Fruit fly (Drosophila melanogaster) whole organism, embryonic: ENCODE measurements around the gene Cdc14.

Experiments used
- Adf1 ChIP-seq: fragments of 200-800 bp; sonication (Bioruptor generic); IDR thresholded peaks from 2 replicates; pipeline ENCODE4 v1.3.6; 2022; ENCODE audit warnings: missing biosample characterization, missing genetic modification characterization
- Aef1 ChIP-seq: fragments of 200-800 bp; sonication (Bioruptor generic); IDR thresholded peaks from 3 replicates; pipeline ENCODE4 v1.3.6; 2022; ENCODE audit warnings: missing biosample characterization, missing genetic modification characterization
- Asciz ChIP-seq: fragments of 200-800 bp; sonication (Bioruptor generic); optimal IDR thresholded peaks from 2 replicates; lab custom pipeline; 2017; ENCODE audit warnings: missing biosample characterization, mild to moderate bottlenecking, missing genetic modification characterization, missing genetic modification reagents
- CG10209 ChIP-seq: fragments of 200-800 bp; sonication (Bioruptor generic); optimal IDR thresholded peaks from 3 replicates; lab custom pipeline; 2017; ENCODE audit warnings: missing biosample characterization, mild to moderate bottlenecking, missing genetic modification characterization, missing genetic modification reagents
- CG11085 ChIP-seq: fragments of 200-800 bp; sonication (Bioruptor generic); IDR thresholded peaks from 2 replicates; pipeline ENCODE4 v1.3.6; 2022; ENCODE audit warnings: missing biosample characterization, missing genetic modification characterization
- CG12071 ChIP-seq: fragments of 200-800 bp; sonication (Bioruptor generic); optimal IDR thresholded peaks from 3 replicates; lab custom pipeline; 2018; ENCODE audit warnings: missing biosample characterization, mild to moderate bottlenecking, missing genetic modification characterization
- CG12155 ChIP-seq: fragments of 200-800 bp; sonication (Bioruptor generic); optimal IDR thresholded peaks from 3 replicates; lab custom pipeline; 2016; ENCODE audit warnings: missing biosample characterization, missing genetic modification characterization
- CG1233 ChIP-seq: fragments of 200-800 bp; sonication (Bioruptor generic); optimal IDR thresholded peaks from 4 replicates; lab custom pipeline; 2018; ENCODE audit warnings: missing biosample characterization, mild to moderate bottlenecking, missing genetic modification characterization
- CG13424 ChIP-seq: fragments of 200-800 bp; sonication (Bioruptor generic); optimal IDR thresholded peaks from 2 replicates; lab custom pipeline; 2019; ENCODE audit warnings: missing biosample characterization, mild to moderate bottlenecking, missing genetic modification characterization, moderate library complexity
- CG15696 ChIP-seq: fragments of 200-800 bp; sonication (Bioruptor generic); optimal IDR thresholded peaks from 2 replicates; lab custom pipeline; 2019; ENCODE audit warnings: missing biosample characterization, mild to moderate bottlenecking, missing genetic modification characterization, moderate library complexity
- CG17359 ChIP-seq: fragments of 200-800 bp; sonication (Bioruptor generic); optimal IDR thresholded peaks from 3 replicates; lab custom pipeline; 2018; ENCODE audit warnings: missing biosample characterization, mild to moderate bottlenecking, missing genetic modification characterization, moderate library complexity
- CG17385 ChIP-seq: fragments of 200-800 bp; sonication (Bioruptor generic); optimal IDR thresholded peaks from 3 replicates; lab custom pipeline; 2018; ENCODE audit warnings: missing biosample characterization, mild to moderate bottlenecking, missing genetic modification characterization
- CG17829 ChIP-seq: fragments of 200-800 bp; optimal IDR thresholded peaks from 2 replicates; lab custom pipeline; 2019; ENCODE audit warnings: missing biosample characterization, mild to moderate bottlenecking, missing genetic modification characterization, moderate library complexity
- CG1832 ChIP-seq: fragments of 200-800 bp; sonication (Bioruptor generic); optimal IDR thresholded peaks from 2 replicates; lab custom pipeline; 2017; ENCODE audit warnings: missing biosample characterization, mild to moderate bottlenecking, missing genetic modification characterization, inconsistent platforms
- CG2875 ChIP-seq: fragments of 200-800 bp; sonication (Bioruptor generic); optimal IDR thresholded peaks from 2 replicates; lab custom pipeline; 2017; ENCODE audit warnings: missing biosample characterization, mild to moderate bottlenecking, missing genetic modification characterization, missing genetic modification reagents
- CG3726 ChIP-seq: fragments of 200-800 bp; sonication (Bioruptor generic); IDR thresholded peaks from 3 replicates; pipeline ENCODE4, ENCODE4 v1.3.6; 2022; ENCODE audit warnings: missing biosample characterization, missing genetic modification characterization
- CG6654 ChIP-seq: fragments of 200-800 bp; sonication (Bioruptor generic); optimal IDR thresholded peaks from 2 replicates; lab custom pipeline; 2017; ENCODE audit warnings: missing biosample characterization, mild to moderate bottlenecking, missing genetic modification characterization
- CG8281 ChIP-seq: fragments of 200-800 bp; sonication (Bioruptor generic); optimal IDR thresholded peaks from 2 replicates; lab custom pipeline; 2018; ENCODE audit warnings: missing biosample characterization, mild to moderate bottlenecking, missing genetic modification characterization, moderate library complexity
- CG9215 ChIP-seq: fragments of 200-800 bp; sonication (Bioruptor generic); IDR thresholded peaks from 2 replicates; pipeline ENCODE4 v1.3.6; 2022; ENCODE audit warnings: missing biosample characterization, missing genetic modification characterization
- CG9727 ChIP-seq: fragments of 200-800 bp; sonication (Bioruptor generic); optimal IDR thresholded peaks from 3 replicates; lab custom pipeline; 2017; ENCODE audit warnings: missing biosample characterization, mild to moderate bottlenecking, missing genetic modification characterization
- Dip3 ChIP-seq: fragments of 200-800 bp; sonication (Bioruptor generic); optimal IDR thresholded peaks from 3 replicates; lab custom pipeline; 2016; ENCODE audit warnings: missing biosample characterization, missing genetic modification characterization
- Ets65A ChIP-seq: fragments of 200-800 bp; sonication (Bioruptor generic); peaks from one replicate; lab custom pipeline; 2016; ENCODE audit warnings: missing biosample characterization, missing genetic modification characterization
- Fer1 ChIP-seq: fragments of 200-800 bp; sonication (Bioruptor generic); optimal IDR thresholded peaks from 2 replicates; lab custom pipeline; 2017; ENCODE audit warnings: missing biosample characterization, mild to moderate bottlenecking, missing genetic modification characterization
- HmgZ ChIP-seq: fragments of 200-800 bp; sonication (Bioruptor generic); optimal IDR thresholded peaks from 2 replicates; lab custom pipeline; 2018; ENCODE audit warnings: missing biosample characterization, mild to moderate bottlenecking, missing genetic modification characterization
- Hmr ChIP-seq: fragments of 200-800 bp; sonication (Bioruptor generic); optimal IDR thresholded peaks from 3 replicates; lab custom pipeline; 2017; ENCODE audit warnings: mild to moderate bottlenecking, missing biosample characterization, missing genetic modification reagents, missing genetic modification characterization
- Kr ChIP-seq: fragments of 200-800 bp; sonication (Bioruptor generic); optimal IDR thresholded peaks from 2 replicates; lab custom pipeline; 2017; ENCODE audit warnings: missing biosample characterization, mild to moderate bottlenecking, missing genetic modification characterization
- Med ChIP-seq: fragments of 200-800 bp; sonication (Bioruptor generic); peaks from one replicate; lab custom pipeline; 2016; ENCODE audit warnings: missing biosample characterization, missing genetic modification characterization, mild to moderate bottlenecking, inconsistent platforms, moderate library complexity
- Meics ChIP-seq: fragments of 200-800 bp; sonication (Bioruptor generic); optimal IDR thresholded peaks from 2 replicates; lab custom pipeline; 2017; ENCODE audit warnings: missing biosample characterization, mild to moderate bottlenecking, missing genetic modification characterization
- Mrtf ChIP-seq: fragments of 200-800 bp; sonication (Bioruptor generic); IDR thresholded peaks from 3 replicates; pipeline ENCODE4 v1.3.6; 2022; ENCODE audit warnings: missing biosample characterization, missing genetic modification characterization
- NfI ChIP-seq: fragments of 200-800 bp; sonication (Bioruptor generic); optimal IDR thresholded peaks from 3 replicates; lab custom pipeline; 2018; ENCODE audit warnings: missing biosample characterization, mild to moderate bottlenecking, missing genetic modification characterization, moderate library complexity
- Ptx1 ChIP-seq: fragments of 200-800 bp; sonication (Bioruptor generic); IDR thresholded peaks from 2 replicates; pipeline ENCODE4 v1.3.6; 2022; ENCODE audit warnings: missing biosample characterization, missing genetic modification characterization
- Sin3A ChIP-seq: fragments of >200 bp; optimal IDR thresholded peaks from 2 replicates; lab custom pipeline; 2018
- Trl ChIP-seq, 3 experiments: fragments of >200 bp in 2 of 3; fragments of 200-800 bp in 1 of 3; sonication (Bioruptor generic) in 1 of 3; optimal IDR thresholded peaks; 2 replicates in 1 of 3; 3 replicates in 2 of 3; lab custom pipeline; 2016 to 2017; ENCODE audit warnings: missing biosample characterization in 1 of 3, missing genetic modification characterization in 1 of 3
- ato ChIP-seq: fragments of 200-800 bp; sonication (Bioruptor generic); IDR thresholded peaks from 2 replicates; pipeline ENCODE4 v1.3.6; 2022; ENCODE audit warnings: missing biosample characterization, missing genetic modification characterization; ENCODE audit not compliant: partially characterized antibody
- bbx ChIP-seq: fragments of 200-800 bp; sonication (Bioruptor generic); IDR thresholded peaks from 2 replicates; pipeline ENCODE4 v1.3.6; 2022; ENCODE audit warnings: missing biosample characterization, missing genetic modification characterization; ENCODE audit not compliant: partially characterized antibody
- bsh ChIP-seq, 2 experiments: fragments of 200-800 bp; sonication (Bioruptor generic); optimal IDR thresholded peaks; 2 replicates each; lab custom pipeline; 2017 to 2018; ENCODE audit warnings: mild to moderate bottlenecking in 2 of 2, missing biosample characterization in 2 of 2, missing genetic modification characterization in 2 of 2, moderate library complexity in 1 of 2
- cad ChIP-seq: fragments of >200 bp; optimal IDR thresholded peaks from 2 replicates; lab custom pipeline; 2017; ENCODE audit warnings: missing biosample characterization, missing genetic modification characterization
- cas ChIP-seq: fragments of 200-800 bp; sonication (Bioruptor generic); IDR thresholded peaks from 2 replicates; pipeline ENCODE4 v1.3.6; 2022; ENCODE audit warnings: missing biosample characterization, missing genetic modification characterization
- chm ChIP-seq: fragments of 200-800 bp; sonication (Bioruptor generic); IDR thresholded peaks from 2 replicates; pipeline ENCODE4 v1.3.6; 2022; ENCODE audit warnings: missing biosample characterization, missing genetic modification characterization
- dysf ChIP-seq: fragments of 200-800 bp; sonication (Bioruptor generic); IDR thresholded peaks from 3 replicates; pipeline ENCODE4 v1.3.6; 2022; ENCODE audit warnings: missing biosample characterization, missing genetic modification characterization
- ftz-f1 ChIP-seq: fragments of 200-800 bp; sonication (Bioruptor generic); optimal IDR thresholded peaks from 2 replicates; lab custom pipeline; 2016; ENCODE audit warnings: missing biosample characterization, missing genetic modification characterization
- grau ChIP-seq: fragments of 200-800 bp; optimal IDR thresholded peaks from 3 replicates; lab custom pipeline; 2019; ENCODE audit warnings: missing biosample characterization, mild to moderate bottlenecking, missing genetic modification characterization, moderate library complexity
- jumu ChIP-seq: fragments of 200-800 bp; sonication (Bioruptor generic); optimal IDR thresholded peaks from 3 replicates; lab custom pipeline; 2016; ENCODE audit warnings: missing biosample characterization, missing genetic modification characterization
- klu ChIP-seq: fragments of 200-800 bp; sonication (Bioruptor generic); IDR thresholded peaks from 2 replicates; pipeline ENCODE4 v1.3.6; 2022; ENCODE audit warnings: missing biosample characterization, missing genetic modification characterization
- schlank ChIP-seq: fragments of 200-800 bp; sonication (Bioruptor generic); optimal IDR thresholded peaks from 2 replicates; lab custom pipeline; 2018; ENCODE audit warnings: missing biosample characterization, mild to moderate bottlenecking, missing genetic modification characterization
- sim ChIP-seq: fragments of 200-800 bp; sonication (Bioruptor generic); IDR thresholded peaks from 2 replicates; pipeline ENCODE4 v1.3.6; 2022; ENCODE audit warnings: missing biosample characterization, missing genetic modification characterization
- ssp ChIP-seq: fragments of 200-800 bp; sonication (Bioruptor generic); IDR thresholded peaks from 2 replicates; pipeline ENCODE4 v1.3.6; 2022; ENCODE audit warnings: missing biosample characterization, missing genetic modification characterization
- tll ChIP-seq, 2 experiments: fragments of 200-800 bp in 1 of 2; fragments of >200 bp in 1 of 2; sonication (Bioruptor generic) in 1 of 2; optimal IDR thresholded peaks; 2 replicates each; lab custom pipeline; 2017 to 2019; ENCODE audit warnings: missing biosample characterization in 2 of 2, missing genetic modification characterization in 2 of 2, mild to moderate bottlenecking in 1 of 2, moderate library complexity in 1 of 2
- vfl ChIP-seq: fragments of 200-800 bp; sonication (Bioruptor generic); optimal IDR thresholded peaks from 2 replicates; lab custom pipeline; 2016; ENCODE audit warnings: missing biosample characterization, missing genetic modification characterization
- vnd ChIP-seq: fragments of 200-800 bp; sonication (Bioruptor generic); IDR thresholded peaks from 3 replicates; pipeline ENCODE4 v1.3.6; 2022; ENCODE audit warnings: missing biosample characterization, missing genetic modification characterization; ENCODE audit not compliant: partially characterized antibody
- wdn ChIP-seq: fragments of 200-800 bp; sonication (Bioruptor generic); IDR thresholded peaks from 2 replicates; pipeline ENCODE4 v1.3.6; 2022; ENCODE audit warnings: missing biosample characterization, missing genetic modification characterization

Cdc14 gene

DNA sequence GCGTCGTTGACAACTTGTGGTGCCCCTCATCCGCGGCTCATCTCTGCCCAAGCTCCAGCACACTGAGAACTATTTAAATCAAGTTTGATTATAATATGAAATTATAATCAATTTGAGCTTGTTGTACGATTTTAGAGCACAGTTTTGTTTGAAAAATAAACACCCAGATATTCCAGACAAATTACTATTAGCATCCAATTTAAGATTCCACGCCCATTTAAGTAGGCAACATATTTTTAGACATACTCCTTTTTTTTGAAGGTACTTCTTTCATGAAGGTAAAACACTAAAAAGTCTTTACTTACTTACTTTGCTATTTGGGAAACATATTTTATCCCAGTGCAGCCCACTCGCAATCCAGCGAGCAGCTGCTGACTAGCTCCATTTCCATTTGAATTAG, 27.5 kb upstream of the Cdc14 start (continued):
- TF ChIP-seq tll (GFP tag; optimal IDR thresholded peaks at IDR 0.05; lab: Kevin White, UChicago) (no peak), vfl (GFP tag; lab: Kevin White, UChicago) (no peak), CG8281 (no peak), Asciz (no peak), CG13424 (tag; lab: Kevin White, UChicago) (peak; percentile 22), Med (GFP tag; lab: Kevin White, UChicago) (peak; percentile 19), Dip3 (GFP tag; lab: Kevin White, UChicago) (no peak), klu (GFP tag; lab: Robert Waterston, UW) (no peak), Ptx1 (GFP tag; lab: Robert Waterston, UW) (0 out of 2 replicates have a peak, but pooled peaks have one; percentile 18), chm (GFP tag; lab: Robert Waterston, UW) (no peak), Fer1 (GFP tag; lab: Kevin White, UChicago) (peak; percentile 4), CG12071 (GFP tag; lab: Kevin White, UChicago) (no peak), wdn (GFP tag; lab: Robert Waterston, UW) (no peak), NfI (GFP tag; lab: Kevin White, UChicago) (peak; percentile 14), Hmr (GFP tag; lab: Kevin White, UChicago) (peak; percentile 33), grau (tag; lab: Kevin White, UChicago) (peak; percentile 39), bsh (GFP tag; optimal IDR thresholded peaks at IDR 0.05; lab: Kevin White, UChicago) (no peak), ftz-f1 (GFP tag; lab: Kevin White, UChicago) (no peak), Aef1 (no peak), dysf (GFP tag; lab: Robert Waterston, UW) (peak; percentile 34; the same call in 1 of the 3 replicates), CG3726 (GFP tag; lab: Robert Waterston, UW) (no peak), CG17829 (tag; lab: Kevin White, UChicago) (no peak), jumu (GFP tag; lab: Kevin White, UChicago) (no peak), CG6654 (GFP tag; lab: Kevin White, UChicago) (no peak), ssp (GFP tag; lab: Robert Waterston, UW) (no peak), bbx (GFP tag; lab: Robert Waterston, UW) (no peak), HmgZ (tag; lab: Kevin White, UChicago) (no peak), Adf1 (GFP tag; lab: Robert Waterston, UW) (no peak), vnd (GFP tag; lab: Robert Waterston, UW) (no peak), CG10209 (GFP tag; lab: Kevin White, UChicago) (peak; percentile 29), Trl (optimal IDR thresholded peaks at IDR 0.05; lab: Kevin White, UChicago) (no peak), Trl (GFP tag; optimal IDR thresholded peaks at IDR 0.05; lab: Kevin White, UChicago) (no peak), Kr (GFP tag; lab: Kevin White, UChicago) (no peak), CG17359 (tag; lab: Kevin White, UChicago) (no peak), CG12155 (no peak), ato (no peak), Sin3A (no peak), sim (GFP tag; lab: Robert Waterston, UW) (no peak), cas (GFP tag; lab: Robert Waterston, UW) (no peak), Ets65A (GFP tag; lab: Kevin White, UChicago) (peak; percentile 55), CG9727 (GFP tag; lab: Kevin White, UChicago) (peak; percentile 13), CG17385 (GFP tag; lab: Kevin White, UChicago) (peak; percentile 9), Meics (GFP tag; lab: Kevin White, UChicago) (peak; percentile 33), CG15696 (tag; lab: Kevin White, UChicago) (no peak), CG2875 (GFP tag; lab: Kevin White, UChicago) (no peak), CG11085 (GFP tag; lab: Robert Waterston, UW) (no peak), cad (GFP tag; lab: Kevin White, UChicago) (no peak), CG1832 (GFP tag; lab: Kevin White, UChicago) (no peak), Mrtf (no peak), schlank (tag; lab: Kevin White, UChicago) (no peak), CG1233 (GFP tag; lab: Kevin White, UChicago) (no peak), CG9215 (GFP tag; lab: Robert Waterston, UW) (no peak)
